Fruit fly (Drosophila melanogaster): ENCODE data around the gene CG11089.

DNA sequence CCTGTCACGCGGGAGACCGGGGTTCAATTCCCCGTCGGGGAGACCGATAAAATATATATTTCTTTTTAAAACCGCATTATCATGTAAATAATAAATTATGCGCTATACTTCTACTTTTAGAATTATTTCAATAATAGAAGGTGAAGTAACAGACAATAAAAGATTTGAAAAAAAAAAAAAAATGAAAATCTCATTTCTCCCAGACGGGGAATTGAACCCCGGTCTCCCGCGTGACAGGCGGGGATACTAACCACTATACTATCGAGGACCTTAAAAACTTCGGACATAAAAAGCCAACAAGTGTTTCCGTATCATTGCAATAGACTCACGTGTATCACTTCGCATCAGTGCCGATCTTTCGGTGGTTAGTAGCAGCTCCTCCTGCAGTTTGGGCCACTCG is 38.0 kb downstream of the CG11089 start:
- no peak for TF ChIP-seq Abd-B (GFP tag; optimal IDR thresholded peaks at IDR 0.05)
- no peak for TF ChIP-seq rgr (GFP tag; optimal IDR thresholded peaks at IDR 0.05)
- TF ChIP-seq dsf (GFP tag; optimal IDR thresholded peaks at IDR 0.05; ENCODE audit: borderline replicate concordance) = no peak
- TF ChIP-seq jim (GFP tag; optimal IDR thresholded peaks at IDR 0.05) = no peak
- no peak for TF ChIP-seq lola (GFP tag; optimal IDR thresholded peaks at IDR 0.05)
- no peak for TF ChIP-seq h (GFP tag; optimal IDR thresholded peaks at IDR 0.05)
- TF ChIP-seq foxo (GFP tag; optimal IDR thresholded peaks at IDR 0.05) = no peak
- no peak for TF ChIP-seq HLH106 (tag; optimal IDR thresholded peaks at IDR 0.05)
- TF ChIP-seq Hnf4 (GFP tag; optimal IDR thresholded peaks at IDR 0.05) = no peak
- no peak for TF ChIP-seq OdsH (GFP tag; optimal IDR thresholded peaks at IDR 0.05)
- TF ChIP-seq CrebA (GFP tag; optimal IDR thresholded peaks at IDR 0.05; ENCODE audit: borderline replicate concordance) = no peak
- TF ChIP-seq psq (GFP tag; optimal IDR thresholded peaks at IDR 0.05) = no peak
- no peak for TF ChIP-seq fru (GFP tag; optimal IDR thresholded peaks at IDR 0.05)
